Fruit fly (Drosophila melanogaster) whole organism, adult: ENCODE data around the gene sicily.

ENCODE experiments used
- CG11617 ChIP-seq: fragments of 200-800 bp; sonication (Bioruptor generic); optimal IDR thresholded peaks from 2 replicates; lab custom pipeline; 2017; ENCODE audit warnings: mild to moderate bottlenecking, missing biosample characterization, missing genetic modification reagents, missing genetic modification characterization
- CG12768 ChIP-seq: fragments of 200-800 bp; sonication (Bioruptor generic); optimal IDR thresholded peaks from 2 replicates; lab custom pipeline; 2017; ENCODE audit warnings: missing biosample characterization, missing genetic modification characterization, mild to moderate bottlenecking, moderate library complexity, missing genetic modification reagents
- CG7045 ChIP-seq: fragments of 200-800 bp; sonication (Bioruptor generic); optimal IDR thresholded peaks from 2 replicates; lab custom pipeline; 2017; ENCODE audit warnings: missing biosample characterization, mild to moderate bottlenecking, missing genetic modification characterization
- Hr96 ChIP-seq: fragments of 200-800 bp; sonication (Bioruptor generic); optimal IDR thresholded peaks from 2 replicates; lab custom pipeline; 2016; ENCODE audit warnings: missing biosample characterization, missing genetic modification characterization
- Mnt ChIP-seq: fragments of 200-800 bp; sonication (Bioruptor generic); optimal IDR thresholded peaks from 2 replicates; lab custom pipeline; 2016; ENCODE audit warnings: missing biosample characterization, mild to moderate bottlenecking, missing genetic modification characterization
- bab1 ChIP-seq: fragments of 200-800 bp; sonication (Bioruptor generic); optimal IDR thresholded peaks from 3 replicates; lab custom pipeline; 2019; ENCODE audit warnings: missing biosample characterization, mild to moderate bottlenecking, missing genetic modification characterization, moderate library complexity
- kay ChIP-seq: fragments of 200-800 bp; sonication (Bioruptor generic); peaks from one replicate; lab custom pipeline; 2016; ENCODE audit warnings: missing biosample characterization, missing genetic modification characterization, borderline replicate concordance
- toe ChIP-seq: fragments of 200-800 bp; sonication (Bioruptor generic); optimal IDR thresholded peaks from 2 replicates; lab custom pipeline; 2016; ENCODE audit warnings: missing biosample characterization, missing genetic modification characterization

- TF ChIP-seq Mnt (GFP tag; lab: Kevin White, UChicago) (no peak), Hr96 (no peak), CG12768 (GFP tag; lab: Kevin White, UChicago) (no peak), CG7045 (GFP tag; lab: Kevin White, UChicago) (no peak), bab1 (GFP tag; lab: Kevin White, UChicago) (no peak), kay (no peak), toe (GFP tag; lab: Kevin White, UChicago) (no peak), CG11617 (GFP tag; lab: Kevin White, UChicago) (no peak)
Measured at dm6 chrX:11885356-11885755, 6.2 kb upstream of the sicily start.
